Fruit fly (Drosophila melanogaster): Measurements from ENCODE around the gene DhpD.
A peak's percentile ranks its signal among the peaks of the same experiment; 100 is the strongest.

The DhpD gene

DNA sequence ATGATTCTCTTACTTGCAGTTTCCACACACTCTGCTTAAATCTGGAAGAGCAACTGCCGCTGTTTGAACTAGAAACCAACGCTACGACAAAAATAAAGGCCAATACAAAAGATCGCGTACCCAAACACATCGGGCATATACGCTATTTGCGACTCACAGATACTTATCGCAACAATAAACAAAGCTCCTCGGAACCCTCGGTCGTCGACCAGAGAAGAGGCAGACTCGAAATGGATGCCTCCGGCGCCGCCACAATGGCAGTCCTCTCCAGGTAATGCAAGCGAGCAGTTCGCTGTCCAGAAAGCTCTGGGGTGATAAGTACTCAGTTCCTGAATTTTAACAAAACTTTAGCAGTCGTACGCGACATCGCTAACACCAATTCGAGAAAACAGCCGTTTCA, 7.5 kb upstream of the DhpD start (continued):
- TF ChIP-seq net (GFP tag; optimal IDR thresholded peaks at IDR 0.05) (peak; percentile 18), esn (GFP tag; optimal IDR thresholded peaks at IDR 0.05) (peak; percentile 25)

dm6 chr3R:4234991-4235553, 6.0 kb upstream of the DhpD start, which contains the start of gene Gel:
Gene Gel, plus strand, starts transcription at chr3R:4235217.
- no peak for TF ChIP-seq CG11902 (GFP tag; optimal IDR thresholded peaks at IDR 0.05)
- no peak for TF ChIP-seq CG31627 (GFP tag; optimal IDR thresholded peaks at IDR 0.05)
- TF ChIP-seq Eip78C (GFP tag): peak; percentile 44
- peak; percentile 90 for TF ChIP-seq svp (GFP tag)

dm6 chr3R:4233018-4233385, 4.0 kb upstream of the DhpD start, which contains the start of gene abs:
Gene abs, plus strand, starts transcription at chr3R:4233047.
- TF ChIP-seq acj6 (GFP tag; optimal IDR thresholded peaks at IDR 0.05) (no peak), Sox15 (GFP tag; optimal IDR thresholded peaks at IDR 0.05) (no peak), Hr39 (GFP tag; optimal IDR thresholded peaks at IDR 0.05) (no peak), CG7368 (GFP tag; optimal IDR thresholded peaks at IDR 0.05) (no peak), CG11902 (GFP tag; optimal IDR thresholded peaks at IDR 0.05) (no peak), achi (GFP tag; optimal IDR thresholded peaks at IDR 0.05) (no peak), Sox14 (GFP tag; optimal IDR thresholded peaks at IDR 0.05) (no peak), vri (GFP tag; optimal IDR thresholded peaks at IDR 0.05) (no peak), Eip93F (GFP tag; optimal IDR thresholded peaks at IDR 0.05) (no peak), CG16779 (tag; optimal IDR thresholded peaks at IDR 0.05) (no peak), fkh (GFP tag; optimal IDR thresholded peaks at IDR 0.05) (no peak)

DNA sequence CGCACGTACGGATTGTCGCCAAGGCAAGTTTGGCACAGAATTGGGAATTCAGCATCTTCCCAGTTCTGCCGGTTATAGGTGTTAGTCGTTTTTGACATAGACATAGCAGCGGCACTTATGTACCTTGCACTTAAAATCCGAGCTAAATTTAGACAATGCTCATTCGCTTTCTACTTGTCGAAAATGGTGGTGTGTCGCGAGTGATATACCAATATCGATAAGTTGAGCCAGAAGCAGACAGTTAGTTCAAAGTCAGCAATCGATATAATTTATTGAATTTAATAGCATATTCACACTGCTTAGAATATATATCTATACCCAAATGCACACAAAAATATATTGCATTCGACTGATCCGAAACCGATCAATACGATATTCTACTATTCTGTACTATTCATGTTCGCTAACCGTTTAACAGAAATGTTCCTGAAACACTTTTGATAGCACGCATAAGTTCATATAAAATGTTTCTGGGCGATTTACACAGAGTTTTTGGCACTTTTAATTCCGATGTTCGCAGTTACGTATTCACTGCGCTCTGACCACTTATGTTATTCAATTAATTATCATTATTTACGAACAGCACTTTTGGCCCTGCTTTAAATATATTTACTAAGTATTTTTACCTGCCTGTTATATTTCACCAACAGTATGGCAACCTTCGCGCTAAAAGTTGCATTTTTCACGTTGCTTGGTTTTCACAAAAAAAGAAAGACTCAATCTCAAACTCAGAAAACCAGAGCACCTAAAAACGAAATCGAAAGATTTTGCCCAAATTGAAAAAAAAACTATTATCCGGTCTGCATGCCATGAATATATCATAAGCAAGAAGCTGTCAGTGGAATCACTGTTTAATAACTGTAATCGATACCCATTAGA, 3.3 kb upstream of the DhpD start, which contains the start of gene CG14641:
Gene CG14641 (minus strand): TSS at position 204 of the 879 bp plus-strand sequence.
- no peak for TF ChIP-seq CG11762 (GFP tag; optimal IDR thresholded peaks at IDR 0.05; ENCODE audit: insufficient read depth)
- no peak for TF ChIP-seq CG16779 (tag; optimal IDR thresholded peaks at IDR 0.05)
- no peak for TF ChIP-seq Smox (GFP tag; optimal IDR thresholded peaks at IDR 0.05)
- TF ChIP-seq dsx (GFP tag; optimal IDR thresholded peaks at IDR 0.05; ENCODE audit: poor library complexity, severe bottlenecking): no peak
- TF ChIP-seq Hr38 (GFP tag; optimal IDR thresholded peaks at IDR 0.05): no peak
- TF ChIP-seq cyc (GFP tag; optimal IDR thresholded peaks at IDR 0.05): no peak
- no peak for TF ChIP-seq CG6163 (GFP tag; IDR thresholded peaks at IDR 0.05)
- no peak for TF ChIP-seq Ets21C (GFP tag; optimal IDR thresholded peaks at IDR 0.05)
- peak; percentile 36 for TF ChIP-seq Sox15 (GFP tag; optimal IDR thresholded peaks at IDR 0.05)
- TF ChIP-seq achi (GFP tag; optimal IDR thresholded peaks at IDR 0.05): no peak
- TF ChIP-seq CG6792 (GFP tag; optimal IDR thresholded peaks at IDR 0.05): no peak
- peak; percentile 16 for TF ChIP-seq fd59A (GFP tag; optimal IDR thresholded peaks at IDR 0.05)
- peak; percentile 26 for TF ChIP-seq Hr39 (GFP tag; optimal IDR thresholded peaks at IDR 0.05)
- no peak for TF ChIP-seq eg (GFP tag; IDR thresholded peaks at IDR 0.05)
- peak; percentile 2 for TF ChIP-seq Hr4 (GFP tag; optimal IDR thresholded peaks at IDR 0.05)
- no peak for TF ChIP-seq CG8119 (GFP tag; IDR thresholded peaks at IDR 0.05)
- TF ChIP-seq CG3919 (GFP tag; optimal IDR thresholded peaks at IDR 0.05): no peak
- peak; percentile 4 for TF ChIP-seq lz (GFP tag; optimal IDR thresholded peaks at IDR 0.05)
- TF ChIP-seq Eip75B (GFP tag; optimal IDR thresholded peaks at IDR 0.05): no peak
- TF ChIP-seq CG10631 (GFP tag; optimal IDR thresholded peaks at IDR 0.05): no peak
- peak; percentile 19 for TF ChIP-seq pdm3 (GFP tag; optimal IDR thresholded peaks at IDR 0.05)
- TF ChIP-seq net (GFP tag; optimal IDR thresholded peaks at IDR 0.05): no peak
- TF ChIP-seq CG32006 (GFP tag; optimal IDR thresholded peaks at IDR 0.05): peak; percentile 50
- TF ChIP-seq Eip78C (GFP tag): peak; percentile 65
- TF ChIP-seq fd85E (GFP tag; optimal IDR thresholded peaks at IDR 0.05): no peak
- TF ChIP-seq CG11294 (GFP tag; IDR thresholded peaks at IDR 0.05): no peak
- TF ChIP-seq CG6854 (GFP tag; optimal IDR thresholded peaks at IDR 0.05): peak; percentile 11
- no peak for TF ChIP-seq Eip93F (GFP tag; optimal IDR thresholded peaks at IDR 0.05)
- TF ChIP-seq Lpt (GFP tag; optimal IDR thresholded peaks at IDR 0.05): no peak
- TF ChIP-seq Blimp-1 (GFP tag; optimal IDR thresholded peaks at IDR 0.05): no peak
- TF ChIP-seq CG6276 (GFP tag; optimal IDR thresholded peaks at IDR 0.05): no peak
- TF ChIP-seq CG3032 (tag; optimal IDR thresholded peaks at IDR 0.05): peak; percentile 15
- TF ChIP-seq vri (GFP tag; optimal IDR thresholded peaks at IDR 0.05): no peak
- TF ChIP-seq CG31627 (GFP tag; optimal IDR thresholded peaks at IDR 0.05): peak; percentile 28
- peak; percentile 48 for TF ChIP-seq svp (GFP tag)
- no peak for TF ChIP-seq Gug (GFP tag; IDR thresholded peaks at IDR 0.05)
- no peak for TF ChIP-seq CG34406 (GFP tag; optimal IDR thresholded peaks at IDR 0.05)
- TF ChIP-seq esn (GFP tag; optimal IDR thresholded peaks at IDR 0.05): no peak
- peak; percentile 18 for TF ChIP-seq Sox14 (GFP tag; optimal IDR thresholded peaks at IDR 0.05)

Measured in whole organism, prepupa.